Worm (Caenorhabditis elegans): ENCODE results near the gene C17H12.6.
A peak's percentile ranks its signal among the peaks of the same experiment; 100 is the strongest.

Gene C17H12.6

DNA sequence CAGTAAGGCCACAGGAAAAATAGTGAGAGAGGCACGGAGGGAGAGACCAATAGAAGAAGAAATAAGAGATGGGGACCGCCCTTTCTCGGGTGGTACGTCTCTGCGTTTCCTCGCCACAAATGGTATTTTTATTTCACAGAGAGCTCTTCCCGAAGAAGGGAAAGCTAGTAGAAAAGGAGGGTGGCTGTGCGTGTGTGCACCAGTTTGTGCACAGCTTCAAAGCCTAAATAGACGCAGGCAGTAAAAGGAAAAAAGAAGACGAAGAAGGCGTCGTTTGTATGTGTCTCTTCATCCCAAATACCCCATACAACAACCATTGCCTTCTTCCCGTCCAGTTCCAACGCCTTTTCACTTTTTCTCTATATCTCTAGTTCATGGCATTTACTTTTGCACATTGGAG lies 12.6 kb downstream of the C17H12.6 start:
- TF ChIP-seq ces-1 (GFP tag; optimal IDR thresholded peaks at IDR 0.05) (peak; percentile 63), sptf-1 (tag; optimal IDR thresholded peaks at IDR 0.05) (peak; percentile 6), mep-1 (tag; optimal IDR thresholded peaks at IDR 0.05) (peak; percentile 20), drap-1 (GFP tag; optimal IDR thresholded peaks at IDR 0.05) (peak; percentile 27), ham-2 (GFP tag; optimal IDR thresholded peaks at IDR 0.05) (peak; percentile 54), blmp-1 (tag; optimal IDR thresholded peaks at IDR 0.05) (no peak), ztf-11 (tag; optimal IDR thresholded peaks at IDR 0.05) (no peak)

DNA sequence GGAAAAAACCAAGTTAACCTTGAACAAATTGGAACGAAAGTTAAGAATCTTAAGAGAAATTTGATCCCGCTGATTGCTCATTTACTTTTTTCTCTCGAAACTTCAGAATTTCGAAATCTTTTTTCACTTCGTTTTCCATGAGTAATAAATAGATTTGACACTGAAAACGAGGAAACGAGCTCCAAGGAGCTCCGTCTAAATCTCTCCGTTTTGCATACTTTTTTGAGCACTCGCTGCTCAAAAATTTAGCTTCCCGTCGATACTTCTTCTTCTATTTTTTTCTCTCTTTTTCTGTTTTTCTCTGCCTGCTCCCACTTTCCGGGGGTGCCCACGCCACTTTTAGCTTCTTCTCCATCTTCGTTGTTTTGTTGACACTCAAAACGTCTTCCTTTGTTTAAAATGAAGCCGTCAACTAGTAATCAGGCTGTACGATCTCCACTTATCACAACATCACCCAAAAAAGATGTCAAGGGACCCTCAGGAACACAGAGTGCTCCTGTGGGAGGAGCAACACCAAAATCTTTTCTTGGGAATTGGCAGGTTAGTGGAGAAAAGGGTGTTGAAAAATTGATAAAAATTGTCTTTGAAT lies 15.7 kb downstream of the C17H12.6 start, which contains the start of gene C17H12.10:
Gene C17H12.10 (plus strand): TSS at position 325 of the 589 bp plus-strand sequence.
- TF ChIP-seq ces-1 (GFP tag; optimal IDR thresholded peaks at IDR 0.05) (peak; percentile 84), ceh-83 (GFP tag; optimal IDR thresholded peaks at IDR 0.05) (no peak)

DNA sequence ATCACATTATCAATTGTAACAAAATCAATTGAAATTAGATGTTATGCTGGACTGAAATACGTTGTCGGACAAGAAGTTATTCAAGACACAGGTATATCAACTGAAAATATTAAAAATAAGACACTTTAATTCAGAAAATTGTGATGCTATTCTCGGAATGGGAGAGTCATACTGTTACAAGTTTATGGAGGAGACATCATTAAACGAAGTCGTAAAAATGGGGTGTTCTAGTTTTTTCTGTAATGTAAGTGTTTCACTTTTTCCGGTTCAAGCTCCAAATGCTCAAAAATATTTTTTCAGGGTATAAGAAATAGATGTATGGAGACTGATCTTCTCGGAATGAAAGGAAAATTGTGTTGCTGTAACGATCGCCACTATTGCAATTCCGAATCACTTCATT lies 17.5 kb downstream of the C17H12.6 start, which contains the start of gene C17H12.37:
Gene C17H12.37 (plus strand): TSS at position 301 of the 400 bp plus-strand sequence.
- TF ChIP-seq nhr-237 (tag; optimal IDR thresholded peaks at IDR 0.05), result no peak
- no peak for TF ChIP-seq cnd-1 (tag; optimal IDR thresholded peaks at IDR 0.05)
- no peak for TF ChIP-seq unc-39 (tag; optimal IDR thresholded peaks at IDR 0.05)
- no peak for TF ChIP-seq mls-2 (tag; optimal IDR thresholded peaks at IDR 0.05)
- TF ChIP-seq ceh-39 (tag; optimal IDR thresholded peaks at IDR 0.05), result no peak
- TF ChIP-seq ceh-83 (GFP tag; optimal IDR thresholded peaks at IDR 0.05), result no peak
- TF ChIP-seq lin-13 (tag; optimal IDR thresholded peaks at IDR 0.05), result no peak
- no peak for TF ChIP-seq blmp-1 (tag; optimal IDR thresholded peaks at IDR 0.05)
- TF ChIP-seq elt-1 (tag; optimal IDR thresholded peaks at IDR 0.05; ENCODE audit: borderline replicate concordance, insufficient read depth), result no peak
- TF ChIP-seq tbx-8 (GFP tag; optimal IDR thresholded peaks at IDR 0.05), result no peak
- TF ChIP-seq sem-2 (GFP tag; optimal IDR thresholded peaks at IDR 0.05), result no peak
- TF ChIP-seq drap-1 (GFP tag; optimal IDR thresholded peaks at IDR 0.05), result no peak
- no peak for TF ChIP-seq ztf-11 (tag; optimal IDR thresholded peaks at IDR 0.05)
- TF ChIP-seq ham-2 (GFP tag; optimal IDR thresholded peaks at IDR 0.05), result no peak
- TF ChIP-seq snpc-4 (tag; optimal IDR thresholded peaks at IDR 0.05), result no peak
- TF ChIP-seq nhr-28 (tag; optimal IDR thresholded peaks at IDR 0.05), result no peak
- no peak for TF ChIP-seq elt-3 (tag; optimal IDR thresholded peaks at IDR 0.05)
- no peak for TF ChIP-seq hlh-1 (tag; optimal IDR thresholded peaks at IDR 0.05)
- no peak for TF ChIP-seq lin-32 (GFP tag; optimal IDR thresholded peaks at IDR 0.05)
- no peak for TF ChIP-seq mep-1 (tag; optimal IDR thresholded peaks at IDR 0.05)

- TF ChIP-seq ces-1 (GFP tag; optimal IDR thresholded peaks at IDR 0.05) (no peak), zip-8 (tag; optimal IDR thresholded peaks at IDR 0.05) (no peak), unc-62 (GFP tag; optimal IDR thresholded peaks at IDR 0.05) (peak; percentile 61)
These were observed 18.4 kb downstream of the C17H12.6 start for ce11 chrIV:6803805-6804344.

DNA sequence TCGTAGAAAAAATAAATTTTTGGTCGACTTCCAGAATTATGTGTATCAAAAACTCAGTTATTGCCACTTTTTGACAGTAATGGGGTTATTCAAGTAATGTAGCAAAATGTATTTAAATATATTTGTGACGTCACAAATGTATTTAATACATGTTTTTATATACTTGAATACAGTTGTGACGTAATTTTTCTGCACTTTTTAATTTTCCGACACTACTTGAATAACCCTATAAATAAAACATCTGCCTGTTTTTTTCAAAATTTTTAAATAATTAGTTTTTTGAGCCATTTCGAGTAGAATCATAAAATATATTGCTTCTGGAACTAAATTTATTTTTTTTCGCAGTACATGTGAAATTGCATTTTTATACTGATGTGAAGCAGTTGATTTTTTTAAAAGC lies 19.0 kb downstream of the C17H12.6 start:
- no peak for TF ChIP-seq lin-32 (GFP tag; optimal IDR thresholded peaks at IDR 0.05)
- peak; percentile 91 for TF ChIP-seq zip-8 (tag; optimal IDR thresholded peaks at IDR 0.05)

- no peak for TF ChIP-seq unc-120 (tag; optimal IDR thresholded peaks at IDR 0.05; ENCODE audit: poor library complexity, severe bottlenecking)
- no peak for TF ChIP-seq ham-2 (GFP tag; optimal IDR thresholded peaks at IDR 0.05)
- TF ChIP-seq drap-1 (GFP tag; optimal IDR thresholded peaks at IDR 0.05), result no peak
- no peak for TF ChIP-seq unc-39 (tag; optimal IDR thresholded peaks at IDR 0.05)
- TF ChIP-seq unc-62 (GFP tag; optimal IDR thresholded peaks at IDR 0.05), result no peak
- TF ChIP-seq ces-1 (GFP tag; optimal IDR thresholded peaks at IDR 0.05), result no peak
- no peak for TF ChIP-seq mls-2 (tag; optimal IDR thresholded peaks at IDR 0.05)
- no peak for TF ChIP-seq ztf-11 (tag; optimal IDR thresholded peaks at IDR 0.05)
- TF ChIP-seq zip-8 (tag; optimal IDR thresholded peaks at IDR 0.05), result no peak
- no peak for TF ChIP-seq blmp-1 (tag; optimal IDR thresholded peaks at IDR 0.05)
- TF ChIP-seq snpc-4 (tag; optimal IDR thresholded peaks at IDR 0.05), result no peak
- TF ChIP-seq M03D4.4 (tag; optimal IDR thresholded peaks at IDR 0.05), result no peak
- no peak for TF ChIP-seq mab-5 (tag; optimal IDR thresholded peaks at IDR 0.05)
- TF ChIP-seq sptf-1 (tag; optimal IDR thresholded peaks at IDR 0.05), result no peak
- TF ChIP-seq mep-1 (tag; optimal IDR thresholded peaks at IDR 0.05), result no peak
- no peak for TF ChIP-seq pha-4 (tag; optimal IDR thresholded peaks at IDR 0.05)
- no peak for TF ChIP-seq bed-3 (GFP tag; optimal IDR thresholded peaks at IDR 0.05)
These were observed 20.2 kb downstream of the C17H12.6 start, which contains the start of the genes cest-4 and C17H12.11 for ce11 chrIV:6802132-6802531. Gene cest-4, minus strand, starts transcription at chrIV:6802337. Gene C17H12.11, plus strand, starts transcription at chrIV:6802387.

Measured in whole organism, mixed stage, embryonic.